Fruit fly (Drosophila melanogaster) whole organism, embryonic: ENCODE measurements around the gene Spn88Ea.

ENCODE experiments used
- Bgb ChIP-seq: fragments of 200-800 bp; sonication (Bioruptor generic); IDR thresholded peaks from 2 replicates; pipeline ENCODE4 v1.3.6; 2022; ENCODE audit warnings: missing biosample characterization, missing genetic modification characterization; ENCODE audit not compliant: partially characterized antibody
- CG1024 ChIP-seq: fragments of 200-800 bp; sonication (Bioruptor generic); IDR thresholded peaks from 2 replicates; pipeline ENCODE4 v1.3.6; 2022; ENCODE audit warnings: missing biosample characterization, missing genetic modification characterization
- CG13287 ChIP-seq: fragments of 200-800 bp; sonication (Bioruptor generic); IDR thresholded peaks from 2 replicates; pipeline ENCODE4 v1.3.6; 2022; ENCODE audit warnings: missing biosample characterization, missing genetic modification characterization; ENCODE audit not compliant: partially characterized antibody
- CG13894 ChIP-seq: fragments of 200-800 bp; sonication (Bioruptor generic); optimal IDR thresholded peaks from 3 replicates; lab custom pipeline; 2018; ENCODE audit warnings: missing biosample characterization, mild to moderate bottlenecking, missing genetic modification characterization, moderate library complexity
- CG14014 ChIP-seq: fragments of 200-800 bp; sonication (Bioruptor generic); IDR thresholded peaks from 2 replicates; pipeline ENCODE4 v1.3.6; 2022; ENCODE audit warnings: missing biosample characterization, missing genetic modification characterization
- CG15514 ChIP-seq: fragments of 200-800 bp; sonication (Bioruptor generic); optimal IDR thresholded peaks from 3 replicates; lab custom pipeline; 2017; ENCODE audit warnings: missing biosample characterization, missing genetic modification characterization, mild to moderate bottlenecking, moderate library complexity, missing genetic modification reagents
- CG17186 ChIP-seq: fragments of 200-800 bp; sonication (Bioruptor generic); optimal IDR thresholded peaks from 3 replicates; lab custom pipeline; 2017; ENCODE audit warnings: missing biosample characterization, missing genetic modification reagents, missing genetic modification characterization
- CG17359 ChIP-seq: fragments of 200-800 bp; sonication (Bioruptor generic); optimal IDR thresholded peaks from 3 replicates; lab custom pipeline; 2018; ENCODE audit warnings: missing biosample characterization, mild to moderate bottlenecking, missing genetic modification characterization, moderate library complexity
- CG17802 ChIP-seq: fragments of 200-800 bp; sonication (Bioruptor generic); optimal IDR thresholded peaks from 2 replicates; lab custom pipeline; 2018; ENCODE audit warnings: missing biosample characterization, mild to moderate bottlenecking, missing genetic modification characterization, moderate library complexity
- CG17912 ChIP-seq: fragments of 200-800 bp; sonication (Bioruptor generic); optimal IDR thresholded peaks from 2 replicates; lab custom pipeline; 2018; ENCODE audit warnings: missing biosample characterization, mild to moderate bottlenecking, missing genetic modification characterization
- CG1792 ChIP-seq: fragments of 200-800 bp; sonication (Bioruptor generic); optimal IDR thresholded peaks from 2 replicates; lab custom pipeline; 2016; ENCODE audit warnings: missing biosample characterization, missing genetic modification characterization
- CG31441 ChIP-seq: fragments of 200-800 bp; sonication (Bioruptor generic); IDR thresholded peaks from 2 replicates; pipeline ENCODE4 v1.3.6; 2022; ENCODE audit warnings: missing biosample characterization, missing genetic modification characterization
- CG3281 ChIP-seq: fragments of 200-800 bp; sonication (Bioruptor generic); optimal IDR thresholded peaks from 3 replicates; lab custom pipeline; 2017; ENCODE audit warnings: missing biosample characterization, mild to moderate bottlenecking, missing genetic modification characterization
- CG34224 ChIP-seq: fragments of 200-800 bp; sonication (Bioruptor generic); IDR thresholded peaks from 3 replicates; pipeline ENCODE4 v1.3.6; 2022; ENCODE audit warnings: missing biosample characterization, missing genetic modification characterization; ENCODE audit not compliant: partially characterized antibody
- CG3995 ChIP-seq: fragments of 200-800 bp; sonication (Bioruptor generic); optimal IDR thresholded peaks from 3 replicates; lab custom pipeline; 2016; ENCODE audit warnings: missing biosample characterization, missing genetic modification characterization
- CG6654 ChIP-seq: fragments of 200-800 bp; sonication (Bioruptor generic); optimal IDR thresholded peaks from 2 replicates; lab custom pipeline; 2017; ENCODE audit warnings: missing biosample characterization, mild to moderate bottlenecking, missing genetic modification characterization
- CG6689 ChIP-seq: fragments of 200-800 bp; sonication (Bioruptor generic); IDR thresholded peaks from 2 replicates; pipeline ENCODE4 v1.3.6; 2022; ENCODE audit warnings: missing biosample characterization, missing genetic modification characterization
- CG6791 ChIP-seq: fragments of 200-800 bp; sonication (Bioruptor generic); IDR thresholded peaks from 3 replicates; pipeline ENCODE4 v1.3.6; 2022; ENCODE audit warnings: missing biosample characterization, missing genetic modification characterization; ENCODE audit not compliant: partially characterized antibody
- CG7963 ChIP-seq: fragments of 200-800 bp; sonication (Bioruptor generic); IDR thresholded peaks from 3 replicates; pipeline ENCODE4 v1.3.6; 2022; ENCODE audit warnings: missing biosample characterization, missing genetic modification characterization; ENCODE audit not compliant: partially characterized antibody
- CG8290 ChIP-seq, 3 experiments: fragments of 200-800 bp; sonication (Bioruptor generic); optimal IDR thresholded peaks; 2 replicates each; lab custom pipeline; 2016 to 2019; ENCODE audit warnings: missing biosample characterization in 3 of 3, missing genetic modification characterization in 3 of 3, mild to moderate bottlenecking in 2 of 3, moderate library complexity in 1 of 3
- Dll ChIP-seq: fragments of 200-800 bp; sonication (Bioruptor generic); IDR thresholded peaks from 4 replicates; pipeline ENCODE4 v1.3.6; 2022; ENCODE audit warnings: missing biosample characterization, missing genetic modification characterization; ENCODE audit not compliant: partially characterized antibody
- Doc3 ChIP-seq: fragments of 200-800 bp; sonication (Bioruptor generic); IDR thresholded peaks from 3 replicates; pipeline ENCODE4 v1.3.6; 2022; ENCODE audit warnings: missing biosample characterization, missing genetic modification characterization; ENCODE audit not compliant: partially characterized antibody
- Dref ChIP-seq: fragments of 200-800 bp; sonication (Bioruptor generic); IDR thresholded peaks from 2 replicates; pipeline ENCODE4 v1.3.6; 2022; ENCODE audit warnings: missing biosample characterization, missing genetic modification characterization
- Drgx ChIP-seq: fragments of 200-800 bp; sonication (Bioruptor generic); IDR thresholded peaks from 2 replicates; pipeline ENCODE4 v1.3.6; 2022; ENCODE audit warnings: missing biosample characterization, missing genetic modification characterization
- HLH4C ChIP-seq: fragments of 200-800 bp; sonication (Bioruptor generic); IDR thresholded peaks from 3 replicates; pipeline ENCODE4 v1.3.6; 2022; ENCODE audit warnings: missing biosample characterization, missing genetic modification characterization; ENCODE audit not compliant: partially characterized antibody
- MESR4 ChIP-seq: fragments of 200-800 bp; sonication (Bioruptor generic); optimal IDR thresholded peaks from 2 replicates; lab custom pipeline; 2018; ENCODE audit warnings: missing biosample characterization, mild to moderate bottlenecking, missing genetic modification characterization, moderate library complexity
- Scr ChIP-seq: fragments of 200-800 bp; sonication (Bioruptor generic); IDR thresholded peaks from 2 replicates; pipeline ENCODE4 v1.3.6; 2022; ENCODE audit warnings: missing biosample characterization, missing genetic modification characterization; ENCODE audit not compliant: partially characterized antibody
- Sry-δ ChIP-seq: fragments of 200-800 bp; sonication (Bioruptor generic); optimal IDR thresholded peaks from 2 replicates; lab custom pipeline; 2016; ENCODE audit warnings: missing biosample characterization, missing genetic modification characterization
- amos ChIP-seq: fragments of 200-800 bp; sonication (Bioruptor generic); IDR thresholded peaks from 2 replicates; pipeline ENCODE4 v1.3.6; 2022; ENCODE audit warnings: missing biosample characterization, missing genetic modification characterization; ENCODE audit not compliant: partially characterized antibody
- ato ChIP-seq: fragments of 200-800 bp; sonication (Bioruptor generic); IDR thresholded peaks from 2 replicates; pipeline ENCODE4 v1.3.6; 2022; ENCODE audit warnings: missing biosample characterization, missing genetic modification characterization; ENCODE audit not compliant: partially characterized antibody
- az2 ChIP-seq: fragments of 200-800 bp; sonication (Bioruptor generic); optimal IDR thresholded peaks from 3 replicates; lab custom pipeline; 2016; ENCODE audit warnings: missing biosample characterization, missing genetic modification characterization
- chm ChIP-seq: fragments of 200-800 bp; sonication (Bioruptor generic); IDR thresholded peaks from 2 replicates; pipeline ENCODE4 v1.3.6; 2022; ENCODE audit warnings: missing biosample characterization, missing genetic modification characterization
- ci ChIP-seq: fragments of 200-800 bp; sonication (Bioruptor generic); IDR thresholded peaks from 3 replicates; pipeline ENCODE4 v1.3.6; 2022; ENCODE audit warnings: missing biosample characterization, missing genetic modification characterization
- crp ChIP-seq, 2 experiments: fragments of 200-800 bp; sonication (Bioruptor generic); optimal IDR thresholded peaks; 2 replicates in 1 of 2; 3 replicates in 1 of 2; lab custom pipeline; 2017; ENCODE audit warnings: missing biosample characterization in 2 of 2, missing genetic modification characterization in 2 of 2, mild to moderate bottlenecking in 1 of 2, moderate library complexity in 1 of 2
- gro ChIP-seq: fragments of 200-800 bp; sonication (Bioruptor generic); optimal IDR thresholded peaks from 2 replicates; lab custom pipeline; 2016; ENCODE audit warnings: missing biosample characterization, missing genetic modification characterization
- inv ChIP-seq: fragments of 200-800 bp; sonication (Bioruptor generic); IDR thresholded peaks from 2 replicates; pipeline ENCODE4 v1.3.6; 2022; ENCODE audit warnings: missing biosample characterization, missing genetic modification characterization; ENCODE audit not compliant: partially characterized antibody
- mirr ChIP-seq: fragments of 200-800 bp; sonication (Bioruptor generic); optimal IDR thresholded peaks from 3 replicates; lab custom pipeline; 2018; ENCODE audit warnings: missing biosample characterization, mild to moderate bottlenecking, missing genetic modification characterization
- nom ChIP-seq: fragments of 200-800 bp; sonication (Bioruptor generic); optimal IDR thresholded peaks from 2 replicates; lab custom pipeline; 2017; ENCODE audit warnings: missing biosample characterization, missing genetic modification characterization, mild to moderate bottlenecking, moderate library complexity, missing genetic modification reagents
- oc ChIP-seq: fragments of 200-800 bp; sonication (Bioruptor generic); optimal IDR thresholded peaks from 2 replicates; lab custom pipeline; 2018; ENCODE audit warnings: missing biosample characterization, mild to moderate bottlenecking, missing genetic modification characterization, moderate library complexity
- pnt ChIP-seq: fragments of 200-800 bp; sonication (Bioruptor generic); optimal IDR thresholded peaks from 3 replicates; lab custom pipeline; 2016; ENCODE audit warnings: missing biosample characterization, missing genetic modification characterization
- pzg ChIP-seq: fragments of 200-800 bp; sonication (Bioruptor generic); optimal IDR thresholded peaks from 3 replicates; lab custom pipeline; 2018; ENCODE audit warnings: missing biosample characterization, mild to moderate bottlenecking, missing genetic modification characterization, moderate library complexity
- row ChIP-seq: fragments of 200-800 bp; sonication (Bioruptor generic); IDR thresholded peaks from 3 replicates; pipeline ENCODE4 v1.3.6; 2022; ENCODE audit warnings: missing biosample characterization, missing genetic modification characterization
- ssp ChIP-seq: fragments of 200-800 bp; sonication (Bioruptor generic); IDR thresholded peaks from 2 replicates; pipeline ENCODE4 v1.3.6; 2022; ENCODE audit warnings: missing biosample characterization, missing genetic modification characterization
- stwl ChIP-seq: fragments of 200-800 bp; sonication (Bioruptor generic); optimal IDR thresholded peaks from 3 replicates; lab custom pipeline; 2018; ENCODE audit warnings: missing biosample characterization, mild to moderate bottlenecking, missing genetic modification characterization, moderate library complexity
- tna ChIP-seq: fragments of 200-800 bp; sonication (Bioruptor generic); IDR thresholded peaks from 2 replicates; pipeline ENCODE4 v1.3.6; 2022; ENCODE audit warnings: missing biosample characterization, missing genetic modification characterization; ENCODE audit not compliant: partially characterized antibody
- trh ChIP-seq: fragments of 200-800 bp; sonication (Bioruptor generic); optimal IDR thresholded peaks from 2 replicates; lab custom pipeline; 2016; ENCODE audit warnings: missing biosample characterization, missing genetic modification characterization
- unc-4 ChIP-seq: fragments of 200-800 bp; sonication (Bioruptor generic); IDR thresholded peaks from 2 replicates; pipeline ENCODE4 v1.3.6; 2022; ENCODE audit warnings: missing biosample characterization, missing genetic modification characterization; ENCODE audit not compliant: partially characterized antibody

Spn88Ea gene

dm6 chr3R:15206273-15206672 is at the start of gene Spn88Ea:
Spn88Ea (minus strand) TSS chr3R:15206447.
- TF ChIP-seq Scr (0 out of 2 replicates have a peak, but pooled peaks have one; percentile 19), ato (GFP tag; lab: Robert Waterston, UW) (0 out of 2 replicates have a peak, but pooled peaks have one; percentile 26), CG17802 (peak; percentile 32), CG13894 (tag; lab: Kevin White, UChicago) (peak; percentile 43), CG3281 (GFP tag; lab: Kevin White, UChicago) (no peak), CG6654 (GFP tag; lab: Kevin White, UChicago) (no peak), CG6689 (GFP tag; lab: Robert Waterston, UW) (0 out of 2 replicates have a peak, but pooled peaks have one; percentile 5), unc-4 (peak; percentile 39; the same call in 1 of the 2 replicates), CG1792 (GFP tag; lab: Kevin White, UChicago) (no peak), CG14014 (0 out of 2 replicates have a peak, but pooled peaks have one; percentile 22), Doc3 (peak; percentile 44; the same call in 1 of the 3 replicates), row (peak; percentile 57), trh (GFP tag; lab: Kevin White, UChicago) (no peak), HLH4C (GFP tag; lab: Robert Waterston, UW) (peak; percentile 55), az2 (GFP tag; lab: Kevin White, UChicago) (no peak), CG13287 (GFP tag; lab: Robert Waterston, UW) (peak; percentile 44), CG34224 (GFP tag; lab: Robert Waterston, UW) (peak; percentile 33; the same call in 1 of the 3 replicates), amos (GFP tag; lab: Robert Waterston, UW) (peak; percentile 35; the same call in 1 of the 2 replicates), CG8290 (GFP tag; optimal IDR thresholded peaks at IDR 0.05; lab: Kevin White, UChicago) (no peak), CG8290 (tag; optimal IDR thresholded peaks at IDR 0.05; lab: Kevin White, UChicago) (peak in 1 of 2 experiments; percentile 57), pzg (peak; percentile 26), CG3995 (GFP tag; lab: Kevin White, UChicago) (peak; percentile 96), Dll (GFP tag; lab: Robert Waterston, UW) (0 out of 4 replicates have a peak, but pooled peaks have one; percentile 29), CG17912 (GFP tag; lab: Kevin White, UChicago) (no peak), crp (GFP tag; optimal IDR thresholded peaks at IDR 0.05; lab: Kevin White, UChicago) (no peak), oc (peak; percentile 65), CG1024 (GFP tag; lab: Robert Waterston, UW) (no peak), chm (GFP tag; lab: Robert Waterston, UW) (peak; percentile 39; the same call in 1 of the 2 replicates), gro (peak; percentile 22), Drgx (GFP tag; lab: Robert Waterston, UW) (no peak), ssp (GFP tag; lab: Robert Waterston, UW) (peak; percentile 33; the same call in 1 of the 2 replicates), CG17359 (tag; lab: Kevin White, UChicago) (peak; percentile 16), nom (GFP tag; lab: Kevin White, UChicago) (peak; percentile 15), inv (no peak), mirr (peak; percentile 18), CG6791 (GFP tag; lab: Robert Waterston, UW) (peak; percentile 7; the same call in 1 of the 3 replicates), MESR4 (GFP tag; lab: Kevin White, UChicago) (peak; percentile 18), CG17186 (peak; percentile 35), tna (GFP tag; lab: Robert Waterston, UW) (peak; percentile 23; the same call in 1 of the 2 replicates), Bgb (GFP tag; lab: Robert Waterston, UW) (peak; percentile 54), CG15514 (GFP tag; lab: Kevin White, UChicago) (peak; percentile 60), Dref (GFP tag; lab: Robert Waterston, UW) (peak; percentile 65), stwl (tag; lab: Kevin White, UChicago) (peak; percentile 30), CG7963 (0 out of 3 replicates have a peak, but pooled peaks have one; percentile 47), CG31441 (GFP tag; lab: Robert Waterston, UW) (peak; percentile 99), pnt (GFP tag; lab: Kevin White, UChicago) (no peak), Sry-δ (GFP tag; lab: Kevin White, UChicago) (peak; percentile 28), ci (GFP tag; lab: Robert Waterston, UW) (peak; percentile 38; the same call in 1 of the 3 replicates)
